Worm (Caenorhabditis elegans) whole organism, L3 larva: ENCODE results near the gene unc-3.
A peak's percentile ranks its signal among the peaks of the same experiment; 100 is the strongest.

Source experiments
- R02D3.7 ChIP-seq: fragments of 150-350 bp; optimal IDR thresholded peaks from 2 replicates; lab custom pipeline; 2014; ENCODE audit warnings: missing biosample characterization, missing genetic modification characterization
- ZK546.5 ChIP-seq: sonication (generic microtip); optimal IDR thresholded peaks from 2 replicates; lab custom pipeline; 2017; ENCODE audit warnings: missing biosample characterization, missing genetic modification characterization
- aly-2 ChIP-seq: fragments of 150-350 bp; optimal IDR thresholded peaks from 2 replicates; lab custom pipeline; 2014; ENCODE audit warnings: missing biosample characterization, missing genetic modification characterization
- ama-1 ChIP-seq: fragments of 150-350 bp; optimal IDR thresholded peaks from 2 replicates; lab custom pipeline; 2018
- ceh-16 ChIP-seq: sonication (generic microtip); optimal IDR thresholded peaks from 2 replicates; lab custom pipeline; 2017; ENCODE audit warnings: missing biosample characterization, missing genetic modification characterization
- ceh-28 ChIP-seq: fragments of 150-350 bp; optimal IDR thresholded peaks from 2 replicates; lab custom pipeline; 2014; ENCODE audit warnings: missing biosample characterization, missing genetic modification reagents, missing genetic modification characterization
- ceh-82 ChIP-seq: fragments of 150-350 bp; optimal IDR thresholded peaks from 2 replicates; lab custom pipeline; 2014; ENCODE audit warnings: missing biosample characterization, missing genetic modification characterization
- ceh-9 ChIP-seq: sonication (generic microtip); optimal IDR thresholded peaks from 2 replicates; lab custom pipeline; 2018; ENCODE audit warnings: missing biosample characterization, missing genetic modification characterization
- daf-12 ChIP-seq: fragments of 150-350 bp; optimal IDR thresholded peaks from 2 replicates; lab custom pipeline; 2014; ENCODE audit warnings: missing biosample characterization, missing genetic modification reagents, missing genetic modification characterization
- egl-27 ChIP-seq: sonication (generic microtip); optimal IDR thresholded peaks from 4 replicates; lab custom pipeline; 2017; ENCODE audit warnings: missing biosample characterization, missing genetic modification reagents, missing genetic modification characterization
- elt-2 ChIP-seq: sonication (generic microtip); optimal IDR thresholded peaks from 2 replicates; lab custom pipeline; 2016; ENCODE audit warnings: missing genetic modification reagents, mild to moderate bottlenecking, missing genetic modification characterization, missing compliant biosample characterization
- elt-3 ChIP-seq, 3 experiments: fragments of 150-350 bp in 1 of 3; sonication (generic microtip) in 2 of 3; optimal IDR thresholded peaks; 2 replicates in 2 of 3; 4 replicates in 1 of 3; lab custom pipeline; 2014 to 2017; ENCODE audit warnings: missing biosample characterization in 3 of 3, missing genetic modification characterization in 3 of 3
- eor-1 ChIP-seq, 2 experiments: fragments of 150-350 bp; optimal IDR thresholded peaks; 2 replicates each; lab custom pipeline; 2014 to 2018; ENCODE audit warnings: missing biosample characterization in 2 of 2, missing genetic modification characterization in 2 of 2
- fkh-2 ChIP-seq: fragments of 150-350 bp; optimal IDR thresholded peaks from 2 replicates; lab custom pipeline; 2014; ENCODE audit warnings: missing biosample characterization, missing genetic modification reagents, missing genetic modification characterization
- fos-1 ChIP-seq: fragments of 150-350 bp; optimal IDR thresholded peaks from 2 replicates; lab custom pipeline; 2014; ENCODE audit warnings: missing biosample characterization, missing genetic modification characterization
- hmg-11 ChIP-seq: sonication (generic microtip); optimal IDR thresholded peaks from 2 replicates; lab custom pipeline; 2016; ENCODE audit warnings: missing genetic modification characterization, missing compliant biosample characterization
- jun-1 ChIP-seq: fragments of 150-350 bp; optimal IDR thresholded peaks from 2 replicates; lab custom pipeline; 2014; ENCODE audit warnings: missing biosample characterization, missing genetic modification reagents, missing genetic modification characterization
- lin-39 ChIP-seq: fragments of 150-350 bp; optimal IDR thresholded peaks from 2 replicates; lab custom pipeline; 2018; ENCODE audit warnings: missing biosample characterization, missing genetic modification reagents, missing genetic modification characterization
- mml-1 ChIP-seq: fragments of 150-350 bp; sonication (generic microtip); optimal IDR thresholded peaks from 3 replicates; lab custom pipeline; 2014; ENCODE audit warnings: missing biosample characterization, missing genetic modification characterization
- nfya-1 ChIP-seq: sonication (generic microtip); optimal IDR thresholded peaks from 2 replicates; lab custom pipeline; 2017; ENCODE audit warnings: missing genetic modification characterization, mild to moderate bottlenecking, missing compliant biosample characterization, antibody characterized with exemption, moderate library complexity; ENCODE audit not compliant: insufficient read depth
- nhr-12 ChIP-seq: fragments of 150-350 bp; optimal IDR thresholded peaks from 2 replicates; lab custom pipeline; 2014; ENCODE audit warnings: missing biosample characterization, missing genetic modification characterization
- nhr-237 ChIP-seq: fragments of 150-350 bp; optimal IDR thresholded peaks from 2 replicates; lab custom pipeline; 2014; ENCODE audit warnings: missing biosample characterization, missing genetic modification characterization
- nhr-28 ChIP-seq: fragments of 150-350 bp; optimal IDR thresholded peaks from 2 replicates; lab custom pipeline; 2014; ENCODE audit warnings: missing biosample characterization, missing genetic modification characterization
- nhr-43 ChIP-seq: sonication (generic microtip); optimal IDR thresholded peaks from 2 replicates; lab custom pipeline; 2016; ENCODE audit warnings: mild to moderate bottlenecking, missing genetic modification characterization, missing compliant biosample characterization; ENCODE audit not compliant: poor library complexity, severe bottlenecking
- nhr-77 ChIP-seq: fragments of 150-350 bp; optimal IDR thresholded peaks from 2 replicates; lab custom pipeline; 2014; ENCODE audit warnings: missing biosample characterization, missing genetic modification characterization
- pha-4 ChIP-seq: fragments of 150-350 bp; optimal IDR thresholded peaks from 2 replicates; lab custom pipeline; 2014; ENCODE audit warnings: missing biosample characterization, missing genetic modification reagents, missing genetic modification characterization
- pqm-1 ChIP-seq: fragments of 150-350 bp; optimal IDR thresholded peaks from 2 replicates; lab custom pipeline; 2017; ENCODE audit warnings: missing biosample characterization, missing genetic modification characterization, inconsistent platforms
- skn-1 ChIP-seq: fragments of 150-350 bp; optimal IDR thresholded peaks from 2 replicates; lab custom pipeline; 2014; ENCODE audit warnings: missing biosample characterization, missing genetic modification characterization
- snpc-4 ChIP-seq: fragments of 150-350 bp; optimal IDR thresholded peaks from 2 replicates; lab custom pipeline; 2014; ENCODE audit warnings: missing biosample characterization, missing genetic modification characterization
- tbx-2 ChIP-seq: sonication (generic microtip); optimal IDR thresholded peaks from 2 replicates; lab custom pipeline; 2016; ENCODE audit warnings: mild to moderate bottlenecking, missing genetic modification characterization, missing compliant biosample characterization
- unc-39 ChIP-seq: sonication (generic microtip); optimal IDR thresholded peaks from 4 replicates; lab custom pipeline; 2017; ENCODE audit warnings: missing biosample characterization, missing genetic modification characterization
- zag-1 ChIP-seq: fragments of 150-350 bp; optimal IDR thresholded peaks from 2 replicates; lab custom pipeline; 2014; ENCODE audit warnings: missing biosample characterization, missing genetic modification characterization
- ztf-11 ChIP-seq: fragments of 150-350 bp; optimal IDR thresholded peaks from 2 replicates; lab custom pipeline; 2014; ENCODE audit warnings: missing biosample characterization, missing genetic modification characterization
- ztf-4 ChIP-seq: fragments of 150-350 bp; optimal IDR thresholded peaks from 2 replicates; lab custom pipeline; 2014; ENCODE audit warnings: missing biosample characterization, missing genetic modification characterization

Gene unc-3

ce11 chrX:14797405-14797804, 24.1 kb downstream of the unc-3 start:
- no peak for TF ChIP-seq ceh-9 (tag; lab: Kevin White, UChicago)
- TF ChIP-seq daf-12 (tag; lab: Kevin White, UChicago): no peak
- no peak for TF ChIP-seq pha-4
- no peak for TF ChIP-seq ceh-28 (tag; lab: Kevin White, UChicago)
- TF ChIP-seq hmg-11 (tag; lab: Kevin White, UChicago): no peak
- TF ChIP-seq skn-1: no peak
- no peak for TF ChIP-seq ztf-11 (tag; lab: Kevin White, UChicago)
- TF ChIP-seq lin-39 (tag; lab: Kevin White, UChicago): no peak
- no peak for TF ChIP-seq aly-2 (tag; lab: Kevin White, UChicago)
- no peak for TF ChIP-seq nhr-77 (tag; lab: Kevin White, UChicago)

ce11 chrX:14804706-14805105, 31.4 kb downstream of the unc-3 start:
- TF ChIP-seq elt-2 (tag; lab: Kevin White, UChicago) (peak; percentile 50), daf-12 (tag; lab: Kevin White, UChicago) (no peak), pha-4 (peak; percentile 33), zag-1 (tag; lab: Kevin White, UChicago) (no peak), ztf-4 (no peak), pqm-1 (tag; lab: Kevin White, UChicago) (peak; percentile 6), nfya-1 (tag; lab: Kevin White, UChicago) (peak; percentile 37), nhr-43 (tag; lab: Kevin White, UChicago) (peak; percentile 45), nhr-77 (tag; lab: Kevin White, UChicago) (no peak), R02D3.7 (no peak), lin-39 (tag; lab: Kevin White, UChicago) (peak; percentile 61), fos-1 (no peak), ceh-82 (tag; lab: Kevin White, UChicago) (no peak), hmg-11 (tag; lab: Kevin White, UChicago) (peak; percentile 77), tbx-2 (peak; percentile 47)

DNA sequence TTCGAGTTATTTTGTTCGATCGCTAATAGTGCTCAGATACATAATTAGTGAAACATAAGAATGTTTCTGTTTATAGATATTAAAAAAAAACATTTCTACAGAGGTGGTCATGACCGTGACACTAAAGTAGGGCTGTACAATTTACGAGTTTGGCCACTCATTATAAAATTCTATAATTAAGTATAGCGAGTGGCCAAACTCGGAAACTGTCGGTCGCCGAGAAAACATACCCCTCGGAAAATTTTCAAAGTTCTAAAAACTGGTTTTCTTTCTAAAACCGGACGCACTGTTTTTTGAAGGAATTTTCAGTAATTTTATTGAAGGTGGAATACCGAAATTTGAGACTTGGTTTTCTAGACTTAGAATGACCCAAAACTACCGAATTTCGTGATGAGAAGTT, 32.4 kb downstream of the unc-3 start:
- TF ChIP-seq zag-1 (tag; lab: Kevin White, UChicago) (no peak), ceh-28 (tag; lab: Kevin White, UChicago) (no peak), ceh-9 (tag; lab: Kevin White, UChicago) (no peak), ama-1 (lab: Kevin White, UChicago) (no peak), ZK546.5 (no peak), lin-39 (tag; lab: Kevin White, UChicago) (no peak), snpc-4 (tag; lab: Kevin White, UChicago) (no peak), nfya-1 (tag; lab: Kevin White, UChicago) (no peak), mml-1 (tag; lab: Kevin White, UChicago) (no peak), egl-27 (tag; lab: Kevin White, UChicago) (no peak), fkh-2 (no peak), nhr-237 (tag; lab: Kevin White, UChicago) (no peak), eor-1 (tag; optimal IDR thresholded peaks at IDR 0.05; lab: Kevin White, UChicago) (no peak), tbx-2 (no peak), unc-39 (no peak), elt-3 (tag; optimal IDR thresholded peaks at IDR 0.05; lab: Kevin White, UChicago) (no peak)

- TF ChIP-seq eor-1 (tag; optimal IDR thresholded peaks at IDR 0.05; lab: Kevin White, UChicago): no peak
- no peak for TF ChIP-seq nhr-12
- TF ChIP-seq ceh-16 (tag; lab: Kevin White, UChicago): no peak
- TF ChIP-seq unc-39: no peak
- no peak for TF ChIP-seq elt-2 (tag; lab: Kevin White, UChicago)
- TF ChIP-seq tbx-2: no peak
- TF ChIP-seq nhr-43 (tag; lab: Kevin White, UChicago): no peak
Observed at ce11 chrX:14806936-14807335, 33.6 kb downstream of the unc-3 start, which contains the start of gene F42D1.4. F42D1.4 (plus strand) TSS chrX:14807236.

DNA sequence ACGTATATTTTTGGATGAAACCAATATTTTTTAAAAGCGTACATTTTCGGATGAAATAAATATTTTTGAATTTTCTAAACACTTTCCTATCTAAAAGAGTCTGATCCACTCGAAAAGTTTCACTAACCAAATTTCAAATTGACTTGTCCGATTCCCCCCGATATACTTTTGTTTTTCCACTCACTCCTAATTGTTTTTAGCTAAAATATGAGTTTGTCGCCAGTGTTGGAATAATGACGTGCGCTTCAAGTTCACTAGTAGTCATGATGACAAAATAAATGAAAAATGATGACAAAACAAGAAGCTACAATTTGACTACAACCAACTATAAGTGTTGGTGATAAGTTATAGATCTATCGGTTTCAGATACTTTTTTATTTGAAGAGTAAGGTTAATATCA, 35.5 kb downstream of the unc-3 start:
- no peak for TF ChIP-seq nhr-28 (tag; lab: Kevin White, UChicago)
- TF ChIP-seq daf-12 (tag; lab: Kevin White, UChicago): no peak
- peak; percentile 68 for TF ChIP-seq ama-1 (lab: Kevin White, UChicago)
- TF ChIP-seq skn-1: peak; percentile 71
- TF ChIP-seq nhr-237 (tag; lab: Kevin White, UChicago): no peak
- TF ChIP-seq jun-1 (tag; lab: Kevin White, UChicago): no peak
- no peak for TF ChIP-seq ceh-82 (tag; lab: Kevin White, UChicago)
